Fruit fly (Drosophila melanogaster) whole organism, embryonic: ENCODE data around the gene dbe.

Experiments
- Awh ChIP-seq: fragments of 200-800 bp; sonication (Bioruptor generic); IDR thresholded peaks from 2 replicates; pipeline ENCODE4, ENCODE4 v1.3.6; 2022; ENCODE audit warnings: missing biosample characterization, missing genetic modification characterization
- C15 ChIP-seq: fragments of 200-800 bp; sonication (Bioruptor generic); IDR thresholded peaks from 3 replicates; pipeline ENCODE4 v1.3.6; 2022; ENCODE audit warnings: missing biosample characterization, missing genetic modification characterization
- CG10147 ChIP-seq: fragments of 200-800 bp; sonication (Bioruptor generic); optimal IDR thresholded peaks from 2 replicates; lab custom pipeline; 2019; ENCODE audit warnings: missing biosample characterization, mild to moderate bottlenecking, missing genetic modification characterization, moderate library complexity
- CG10321 ChIP-seq: fragments of 200-800 bp; sonication (Bioruptor generic); IDR thresholded peaks from 2 replicates; pipeline ENCODE4 v1.3.6; 2022; ENCODE audit warnings: missing biosample characterization, missing genetic modification characterization
- CG12299 ChIP-seq: fragments of 200-800 bp; sonication (Bioruptor generic); optimal IDR thresholded peaks from 2 replicates; lab custom pipeline; 2018; ENCODE audit warnings: missing biosample characterization, mild to moderate bottlenecking, missing genetic modification characterization
- CG13624 ChIP-seq: fragments of 200-800 bp; sonication (Bioruptor generic); optimal IDR thresholded peaks from 2 replicates; lab custom pipeline; 2016; ENCODE audit warnings: missing biosample characterization, missing genetic modification characterization
- CG13894 ChIP-seq: fragments of 200-800 bp; sonication (Bioruptor generic); optimal IDR thresholded peaks from 3 replicates; lab custom pipeline; 2018; ENCODE audit warnings: missing biosample characterization, mild to moderate bottlenecking, missing genetic modification characterization, moderate library complexity
- CG15514 ChIP-seq: fragments of 200-800 bp; sonication (Bioruptor generic); optimal IDR thresholded peaks from 3 replicates; lab custom pipeline; 2017; ENCODE audit warnings: missing biosample characterization, missing genetic modification characterization, mild to moderate bottlenecking, moderate library complexity, missing genetic modification reagents
- CG1647 ChIP-seq: fragments of 200-800 bp; sonication (Bioruptor generic); optimal IDR thresholded peaks from 3 replicates; lab custom pipeline; 2016; ENCODE audit warnings: missing biosample characterization, missing genetic modification characterization
- CG17359 ChIP-seq: fragments of 200-800 bp; sonication (Bioruptor generic); optimal IDR thresholded peaks from 3 replicates; lab custom pipeline; 2018; ENCODE audit warnings: missing biosample characterization, mild to moderate bottlenecking, missing genetic modification characterization, moderate library complexity
- CG18599 ChIP-seq: fragments of 200-800 bp; sonication (Bioruptor generic); optimal IDR thresholded peaks from 3 replicates; lab custom pipeline; 2017; ENCODE audit warnings: missing biosample characterization, missing genetic modification characterization, mild to moderate bottlenecking, moderate library complexity, missing genetic modification reagents
- CG18764 ChIP-seq: fragments of 200-800 bp; sonication (Bioruptor generic); optimal IDR thresholded peaks from 3 replicates; lab custom pipeline; 2016; ENCODE audit warnings: missing biosample characterization, missing genetic modification characterization
- CG2678 ChIP-seq: fragments of 200-800 bp; sonication (Bioruptor generic); optimal IDR thresholded peaks from 3 replicates; lab custom pipeline; 2019; ENCODE audit warnings: missing biosample characterization, mild to moderate bottlenecking, missing genetic modification characterization, moderate library complexity
- CG31365 ChIP-seq: fragments of 200-800 bp; sonication (Bioruptor generic); optimal IDR thresholded peaks from 2 replicates; lab custom pipeline; 2018; ENCODE audit warnings: missing biosample characterization, mild to moderate bottlenecking, missing genetic modification characterization
- CG3847 ChIP-seq: fragments of 200-800 bp; sonication (Bioruptor generic); IDR thresholded peaks from 2 replicates; pipeline ENCODE4 v1.3.6; 2022; ENCODE audit warnings: missing biosample characterization, missing genetic modification characterization
- CG4360 ChIP-seq: fragments of 200-800 bp; sonication (Bioruptor generic); IDR thresholded peaks from 2 replicates; pipeline ENCODE4 v1.3.6; 2022; ENCODE audit warnings: missing biosample characterization, missing genetic modification characterization
- CG4707 ChIP-seq: fragments of 200-800 bp; sonication (Bioruptor generic); optimal IDR thresholded peaks from 2 replicates; lab custom pipeline; 2018; ENCODE audit warnings: missing biosample characterization, mild to moderate bottlenecking, missing genetic modification characterization, moderate library complexity
- CG4730 ChIP-seq: fragments of 200-800 bp; sonication (Bioruptor generic); IDR thresholded peaks from 2 replicates; pipeline ENCODE4 v1.3.6; 2022; ENCODE audit warnings: missing biosample characterization, missing genetic modification characterization
- CG6254 ChIP-seq: fragments of 200-800 bp; sonication (Bioruptor generic); optimal IDR thresholded peaks from 3 replicates; lab custom pipeline; 2017; ENCODE audit warnings: mild to moderate bottlenecking, missing biosample characterization, missing genetic modification reagents, missing genetic modification characterization
- CG6813 ChIP-seq: fragments of 200-800 bp; sonication (Bioruptor generic); optimal IDR thresholded peaks from 2 replicates; lab custom pipeline; 2017; ENCODE audit warnings: missing biosample characterization, missing genetic modification characterization, mild to moderate bottlenecking, moderate library complexity, missing genetic modification reagents
- CG7928 ChIP-seq: fragments of 200-800 bp; sonication (Bioruptor generic); optimal IDR thresholded peaks from 2 replicates; lab custom pipeline; 2017; ENCODE audit warnings: missing biosample characterization, mild to moderate bottlenecking, missing genetic modification characterization
- CG8944 ChIP-seq: fragments of 200-800 bp; sonication (Bioruptor generic); optimal IDR thresholded peaks from 3 replicates; lab custom pipeline; 2016; ENCODE audit warnings: missing biosample characterization, missing genetic modification characterization
- CHES-1-like ChIP-seq: fragments of 200-800 bp; sonication (Bioruptor generic); optimal IDR thresholded peaks from 2 replicates; lab custom pipeline; 2016; ENCODE audit warnings: missing biosample characterization, missing genetic modification characterization
- D19B ChIP-seq: fragments of 200-800 bp; sonication (Bioruptor generic); optimal IDR thresholded peaks from 2 replicates; lab custom pipeline; 2017; ENCODE audit warnings: missing biosample characterization, mild to moderate bottlenecking, missing genetic modification characterization
- Dbx ChIP-seq: fragments of 200-800 bp; sonication (Bioruptor generic); IDR thresholded peaks from 3 replicates; pipeline ENCODE4 v1.3.6; 2022; ENCODE audit warnings: missing biosample characterization, missing genetic modification characterization
- Dfd ChIP-seq, 2 experiments: fragments of >200 bp; optimal IDR thresholded peaks; 2 replicates each; lab custom pipeline; 2017; ENCODE audit warnings: missing biosample characterization in 2 of 2, missing genetic modification characterization in 2 of 2
- E2f1 ChIP-seq: fragments of 200-800 bp; sonication (Bioruptor generic); IDR thresholded peaks from 2 replicates; pipeline ENCODE4 v1.3.6; 2022; ENCODE audit warnings: missing biosample characterization, missing genetic modification characterization
- Gsc ChIP-seq: fragments of 200-800 bp; sonication (Bioruptor generic); IDR thresholded peaks from 2 replicates; pipeline ENCODE4 v1.3.6; 2022; ENCODE audit warnings: missing biosample characterization, missing genetic modification characterization
- Hand ChIP-seq: fragments of 200-800 bp; sonication (Bioruptor generic); optimal IDR thresholded peaks from 2 replicates; lab custom pipeline; 2017; ENCODE audit warnings: mild to moderate bottlenecking, missing biosample characterization, missing genetic modification reagents, missing genetic modification characterization
- Lhr ChIP-seq: fragments of 200-800 bp; sonication (Bioruptor generic); optimal IDR thresholded peaks from 3 replicates; lab custom pipeline; 2017; ENCODE audit warnings: mild to moderate bottlenecking, missing biosample characterization, missing genetic modification reagents, missing genetic modification characterization
- NC2β ChIP-seq: fragments of 200-800 bp; sonication (Bioruptor generic); optimal IDR thresholded peaks from 2 replicates; lab custom pipeline; 2016; ENCODE audit warnings: missing biosample characterization, missing genetic modification characterization
- Optix ChIP-seq: fragments of 200-800 bp; sonication (Bioruptor generic); IDR thresholded peaks from 3 replicates; pipeline ENCODE4 v1.3.6; 2022; ENCODE audit warnings: missing biosample characterization, missing genetic modification characterization
- Stat92E ChIP-seq, 3 experiments: fragments of >200 bp in 2 of 3; fragments of 200-800 bp in 1 of 3; sonication (Bioruptor generic) in 1 of 3; optimal IDR thresholded peaks; 2 replicates each; lab custom pipeline; 2017 to 2019; ENCODE audit warnings: missing biosample characterization in 3 of 3, missing genetic modification characterization in 3 of 3, mild to moderate bottlenecking in 1 of 3, moderate library complexity in 1 of 3
- Tbp ChIP-seq: fragments of >200 bp; optimal IDR thresholded peaks from 2 replicates; lab custom pipeline; 2018; ENCODE audit warnings: missing biosample characterization, missing genetic modification characterization
- Vsx1 ChIP-seq: fragments of 200-800 bp; sonication (Bioruptor generic); optimal IDR thresholded peaks from 2 replicates; lab custom pipeline; 2017; ENCODE audit warnings: missing biosample characterization, mild to moderate bottlenecking, missing genetic modification characterization, missing genetic modification reagents
- ara ChIP-seq: fragments of 200-800 bp; sonication (Bioruptor generic); IDR thresholded peaks from 2 replicates; pipeline ENCODE4 v1.3.6; 2022; ENCODE audit warnings: missing biosample characterization, missing genetic modification characterization
- br ChIP-seq: fragments of >200 bp; optimal IDR thresholded peaks from 2 replicates; lab custom pipeline; 2017
- dysf ChIP-seq: fragments of 200-800 bp; sonication (Bioruptor generic); IDR thresholded peaks from 3 replicates; pipeline ENCODE4 v1.3.6; 2022; ENCODE audit warnings: missing biosample characterization, missing genetic modification characterization
- ems ChIP-seq: fragments of 200-800 bp; sonication (Bioruptor generic); optimal IDR thresholded peaks from 3 replicates; lab custom pipeline; 2016; ENCODE audit warnings: missing biosample characterization, missing genetic modification characterization
- fd64A ChIP-seq: fragments of 200-800 bp; sonication (Bioruptor generic); optimal IDR thresholded peaks from 3 replicates; lab custom pipeline; 2018; ENCODE audit warnings: missing biosample characterization, mild to moderate bottlenecking, missing genetic modification characterization
- kni ChIP-seq: fragments of 200-800 bp; sonication (Bioruptor generic); optimal IDR thresholded peaks from 3 replicates; lab custom pipeline; 2017; ENCODE audit warnings: mild to moderate bottlenecking, missing biosample characterization, missing genetic modification reagents, missing genetic modification characterization
- pita ChIP-seq: fragments of 200-800 bp; sonication (Bioruptor generic); optimal IDR thresholded peaks from 2 replicates; lab custom pipeline; 2017; ENCODE audit warnings: missing biosample characterization, mild to moderate bottlenecking, missing genetic modification characterization
- pzg ChIP-seq: fragments of 200-800 bp; sonication (Bioruptor generic); optimal IDR thresholded peaks from 3 replicates; lab custom pipeline; 2018; ENCODE audit warnings: missing biosample characterization, mild to moderate bottlenecking, missing genetic modification characterization, moderate library complexity
- ranshi ChIP-seq: fragments of 200-800 bp; sonication (Bioruptor generic); IDR thresholded peaks from 2 replicates; pipeline ENCODE4 v1.3.6; 2022; ENCODE audit warnings: missing biosample characterization, missing genetic modification characterization
- sd ChIP-seq: fragments of 200-800 bp; sonication (Bioruptor generic); optimal IDR thresholded peaks from 3 replicates; lab custom pipeline; 2018; ENCODE audit warnings: missing biosample characterization, mild to moderate bottlenecking, missing genetic modification characterization, moderate library complexity
- sr ChIP-seq: fragments of 200-800 bp; sonication (Bioruptor generic); IDR thresholded peaks from 3 replicates; pipeline ENCODE4 v1.3.6; 2022; ENCODE audit warnings: missing biosample characterization, missing genetic modification characterization
- sug ChIP-seq: fragments of 200-800 bp; optimal IDR thresholded peaks from 2 replicates; lab custom pipeline; 2019; ENCODE audit warnings: missing biosample characterization, mild to moderate bottlenecking, missing genetic modification characterization, moderate library complexity
- tll ChIP-seq, 2 experiments: fragments of 200-800 bp in 1 of 2; fragments of >200 bp in 1 of 2; sonication (Bioruptor generic) in 1 of 2; optimal IDR thresholded peaks; 2 replicates each; lab custom pipeline; 2017 to 2019; ENCODE audit warnings: missing biosample characterization in 2 of 2, missing genetic modification characterization in 2 of 2, mild to moderate bottlenecking in 1 of 2, moderate library complexity in 1 of 2
- unc-4 ChIP-seq: fragments of 200-800 bp; sonication (Bioruptor generic); IDR thresholded peaks from 2 replicates; pipeline ENCODE4 v1.3.6; 2022; ENCODE audit warnings: missing biosample characterization, missing genetic modification characterization; ENCODE audit not compliant: partially characterized antibody
- vvl ChIP-seq: fragments of 200-800 bp; sonication (Bioruptor generic); IDR thresholded peaks from 2 replicates; pipeline ENCODE4 v1.3.6; 2022; ENCODE audit warnings: missing biosample characterization, missing genetic modification characterization
- wor ChIP-seq: fragments of 200-800 bp; sonication (Bioruptor generic); IDR thresholded peaks from 2 replicates; pipeline ENCODE4 v1.3.6; 2022; ENCODE audit warnings: missing biosample characterization, missing genetic modification characterization

The dbe gene

dm6 chr2L:856001-856400 lies 13.7 kb downstream of the dbe start (continued):
- TF ChIP-seq pita (GFP tag; lab: Kevin White, UChicago) (no peak), Gsc (GFP tag; lab: Robert Waterston, UW) (no peak), Awh (GFP tag; lab: Robert Waterston, UW) (no peak), ranshi (GFP tag; lab: Robert Waterston, UW) (no peak), Lhr (GFP tag; lab: Kevin White, UChicago) (no peak), D19B (GFP tag; lab: Kevin White, UChicago) (no peak), CG12299 (tag; lab: Kevin White, UChicago) (no peak), CG18599 (GFP tag; lab: Kevin White, UChicago) (peak; percentile 77), CG4730 (no peak), vvl (no peak), sr (no peak), CG10321 (GFP tag; lab: Robert Waterston, UW) (0 out of 2 replicates have a peak, but pooled peaks have one; percentile 15), wor (GFP tag; lab: Robert Waterston, UW) (no peak), Dfd (GFP tag; optimal IDR thresholded peaks at IDR 0.05; lab: Kevin White, UChicago) (no peak), CG8944 (GFP tag; lab: Kevin White, UChicago) (no peak), fd64A (GFP tag; lab: Kevin White, UChicago) (peak; percentile 60), CG31365 (tag; lab: Kevin White, UChicago) (peak; percentile 30), sd (tag; lab: Kevin White, UChicago) (no peak), Vsx1 (GFP tag; lab: Kevin White, UChicago) (no peak), CG6813 (peak; percentile 62), kni (GFP tag; lab: Kevin White, UChicago) (peak; percentile 50), CG2678 (tag; lab: Kevin White, UChicago) (peak; percentile 41), Stat92E (GFP tag; optimal IDR thresholded peaks at IDR 0.05; lab: Kevin White, UChicago) (no peak), C15 (GFP tag; lab: Robert Waterston, UW) (no peak), CHES-1-like (GFP tag; lab: Kevin White, UChicago) (no peak), sug (tag; lab: Kevin White, UChicago) (no peak), unc-4 (GFP tag; lab: Robert Waterston, UW) (no peak), Hand (GFP tag; lab: Kevin White, UChicago) (no peak), br (no peak), CG3847 (GFP tag; lab: Robert Waterston, UW) (no peak), Tbp (GFP tag; lab: Kevin White, UChicago) (no peak), pzg (GFP tag; lab: Kevin White, UChicago) (no peak), E2f1 (no peak), CG13624 (GFP tag; lab: Kevin White, UChicago) (no peak), Optix (GFP tag; lab: Robert Waterston, UW) (no peak), CG13894 (tag; lab: Kevin White, UChicago) (peak; percentile 5), CG7928 (GFP tag; lab: Kevin White, UChicago) (no peak), CG6254 (GFP tag; lab: Kevin White, UChicago) (peak; percentile 21), CG18764 (GFP tag; lab: Kevin White, UChicago) (no peak), CG15514 (GFP tag; lab: Kevin White, UChicago) (peak; percentile 52), tll (GFP tag; optimal IDR thresholded peaks at IDR 0.05; lab: Kevin White, UChicago) (no peak), CG4707 (peak; percentile 45), CG1647 (GFP tag; lab: Kevin White, UChicago) (no peak), NC2β (GFP tag; lab: Kevin White, UChicago) (no peak), CG4360 (GFP tag; lab: Robert Waterston, UW) (no peak), ara (peak; percentile 46; the same call in 1 of the 2 replicates), ems (GFP tag; lab: Kevin White, UChicago) (no peak), CG17359 (tag; lab: Kevin White, UChicago) (peak; percentile 19), Dbx (GFP tag; lab: Robert Waterston, UW) (no peak), dysf (GFP tag; lab: Robert Waterston, UW) (0 out of 3 replicates have a peak, but pooled peaks have one; percentile 10), CG10147 (GFP tag; lab: Kevin White, UChicago) (no peak)
